Worm (Caenorhabditis elegans) whole organism, L1 larva: Measurements from ENCODE around the gene clec-47.

Experiments used
- blmp-1 ChIP-seq: fragments of 150-350 bp; optimal IDR thresholded peaks from 2 replicates; lab custom pipeline; 2014; ENCODE audit warnings: missing biosample characterization, missing genetic modification characterization
- ceh-8 ChIP-seq: fragments of 200-800 bp; sonication (Bioruptor generic); optimal IDR thresholded peaks from 2 replicates; lab custom pipeline; 2018; ENCODE audit warnings: mild to moderate bottlenecking, missing genetic modification characterization, moderate library complexity, missing compliant biosample characterization
- ces-1 ChIP-seq: fragments of 150-350 bp; optimal IDR thresholded peaks from 2 replicates; lab custom pipeline; 2014; ENCODE audit warnings: missing biosample characterization, missing genetic modification reagents, missing genetic modification characterization
- fkh-8 ChIP-seq: sonication (generic microtip); optimal IDR thresholded peaks from 2 replicates; lab custom pipeline; 2016; ENCODE audit warnings: mild to moderate bottlenecking, missing genetic modification characterization, missing compliant biosample characterization
- fos-1 ChIP-seq: fragments of 150-350 bp; optimal IDR thresholded peaks from 2 replicates; lab custom pipeline; 2014; ENCODE audit warnings: missing biosample characterization, missing genetic modification characterization
- lin-13 ChIP-seq: fragments of 150-350 bp; optimal IDR thresholded peaks from 2 replicates; lab custom pipeline; 2014; ENCODE audit warnings: missing biosample characterization, missing genetic modification reagents, missing genetic modification characterization
- rnt-1 ChIP-seq: sonication (generic microtip); optimal IDR thresholded peaks from 2 replicates; lab custom pipeline; 2016; ENCODE audit warnings: mild to moderate bottlenecking, missing genetic modification characterization, moderate library complexity, missing compliant biosample characterization
- snpc-4 ChIP-seq: fragments of 150-350 bp; optimal IDR thresholded peaks from 2 replicates; lab custom pipeline; 2014; ENCODE audit warnings: missing biosample characterization, missing genetic modification characterization
- tlp-1 ChIP-seq: fragments of 150-350 bp; optimal IDR thresholded peaks from 2 replicates; lab custom pipeline; 2014; ENCODE audit warnings: missing biosample characterization, missing genetic modification characterization
- unc-62 ChIP-seq: fragments of 150-350 bp; optimal IDR thresholded peaks from 2 replicates; lab custom pipeline; 2014; ENCODE audit warnings: missing biosample characterization, missing genetic modification reagents, missing genetic modification characterization
- unc-86 ChIP-seq: sonication (generic microtip); optimal IDR thresholded peaks from 2 replicates; lab custom pipeline; 2016; ENCODE audit warnings: missing genetic modification characterization, missing compliant biosample characterization

ce11 chrV:15187083-15188057 is 11.8 kb downstream of the clec-47 start, which contains the start of the genes cyn-7 and bath-36:
- TF ChIP-seq unc-86 (tag; lab: Kevin White, UChicago) = peak; percentile 63
- TF ChIP-seq ceh-8 (GFP tag; lab: Kevin White, UChicago) = no peak
- TF ChIP-seq rnt-1 (tag; lab: Kevin White, UChicago) = peak; percentile 70
- TF ChIP-seq blmp-1 (tag; lab: Kevin White, UChicago) = peak; percentile 98
- peak; percentile 7 for TF ChIP-seq lin-13 (GFP tag; lab: Kevin White, UChicago)
- TF ChIP-seq ces-1 = no peak
- TF ChIP-seq snpc-4 (tag; lab: Kevin White, UChicago) = peak; percentile 40
- peak; percentile 86 for TF ChIP-seq fkh-8
- no peak for TF ChIP-seq unc-62 (GFP tag; lab: Kevin White, UChicago)
- TF ChIP-seq fos-1 = peak; percentile 40
- TF ChIP-seq tlp-1 (tag; lab: Kevin White, UChicago) = no peak
